Worm (Caenorhabditis elegans) whole organism, L4 larva: ENCODE data around the gene Y55F3AM.5.
"Not testable (repeated sequence)": the region's sequence is repeated elsewhere in the genome, so short reads cannot be mapped to it uniquely, and the experiment has no call there.

Source experiments
- Y5F2A.4 ChIP-seq: fragments of 200-800 bp; sonication (Bioruptor generic); optimal IDR thresholded peaks from 2 replicates; lab custom pipeline; 2018; ENCODE audit warnings: mild to moderate bottlenecking, missing genetic modification characterization, missing compliant biosample characterization
- aly-2 ChIP-seq: sonication (generic microtip); optimal IDR thresholded peaks from 2 replicates; lab custom pipeline; 2018; ENCODE audit warnings: missing biosample characterization, missing genetic modification characterization
- ces-1 ChIP-seq: fragments of 150-350 bp; sonication (generic microtip); optimal IDR thresholded peaks from 4 replicates; lab custom pipeline; 2014; ENCODE audit warnings: missing biosample characterization, missing genetic modification reagents, missing genetic modification characterization
- dve-1 ChIP-seq: sonication (generic microtip); optimal IDR thresholded peaks from 2 replicates; lab custom pipeline; 2017; ENCODE audit warnings: antibody characterized with exemption, mild to moderate bottlenecking, missing genetic modification characterization, missing compliant biosample characterization; ENCODE audit not compliant: insufficient read depth
- fkh-10 ChIP-seq: fragments of 150-350 bp; optimal IDR thresholded peaks from 2 replicates; lab custom pipeline; 2014; ENCODE audit warnings: missing biosample characterization, missing genetic modification reagents, missing genetic modification characterization
- fos-1 ChIP-seq: fragments of 150-350 bp; optimal IDR thresholded peaks from 2 replicates; lab custom pipeline; 2014; ENCODE audit warnings: missing biosample characterization, missing genetic modification characterization
- hif-1 ChIP-seq, 2 experiments: sonication (generic microtip); optimal IDR thresholded peaks; 2 replicates each; lab custom pipeline; 2016 to 2017; ENCODE audit warnings: missing compliant biosample characterization in 2 of 2, missing genetic modification characterization in 2 of 2, missing genetic modification reagents in 2 of 2, missing genotype in 2 of 2, mild to moderate bottlenecking in 1 of 2
- nhr-6 ChIP-seq: fragments of 150-350 bp; optimal IDR thresholded peaks from 2 replicates; lab custom pipeline; 2014; ENCODE audit warnings: missing biosample characterization, missing genetic modification characterization
- php-3 ChIP-seq: fragments of 200-800 bp; sonication (Bioruptor generic); IDR thresholded peaks from 2 replicates; pipeline ENCODE4 v1.3.6; 2022; ENCODE audit warnings: missing genetic modification reagents, missing genetic modification characterization, missing compliant biosample characterization

DNA sequence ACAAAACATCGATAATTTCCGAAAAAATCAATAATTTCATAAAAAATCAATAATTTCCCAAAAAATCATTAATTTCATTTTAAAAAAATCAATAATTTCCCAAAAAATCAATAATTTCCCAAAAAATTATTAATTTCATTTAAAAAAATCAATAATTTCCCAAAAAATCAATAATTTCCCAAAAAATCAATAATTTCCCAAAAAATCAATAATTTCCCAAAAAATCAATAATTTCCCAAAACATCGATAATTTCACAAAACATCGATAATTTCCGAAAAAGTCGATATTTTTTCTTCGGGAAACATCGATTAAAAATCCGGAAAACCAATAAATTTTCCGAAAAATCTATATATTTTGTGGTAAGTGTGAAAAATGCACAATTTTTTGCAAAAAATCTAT is 20.7 kb upstream of the Y55F3AM.5 start:
- TF ChIP-seq fkh-10; dve-1 (tag; lab: Kevin White, UChicago); aly-2; php-3 (GFP tag; lab: Robert Waterston, UW); ces-1 (GFP tag; lab: Kevin White, UChicago); Y5F2A.4 (GFP tag; lab: Kevin White, UChicago); hif-1 (tag; optimal IDR thresholded peaks at IDR 0.05; lab: Kevin White, UChicago); nhr-6 (tag; lab: Kevin White, UChicago); fos-1 (tag; lab: Kevin White, UChicago): not testable (repeated sequence)
